Fruit fly (Drosophila melanogaster): ENCODE results near the gene Daxx.

Gene Daxx

dm6 chr2L:6479226-6479906, 1.4 kb upstream of the Daxx start (continued):
- TF ChIP-seq bowl (GFP tag; IDR thresholded peaks at IDR 0.05) (0 out of 2 replicates have a peak, but pooled peaks have one; percentile 23), caup (GFP tag; optimal IDR thresholded peaks at IDR 0.05; ENCODE audit: severe bottlenecking) (peak; percentile 77), tx (GFP tag; optimal IDR thresholded peaks at IDR 0.05) (no peak), CG33557 (GFP tag; optimal IDR thresholded peaks at IDR 0.05) (peak; percentile 33), nmo (GFP tag; optimal IDR thresholded peaks at IDR 0.05) (peak; percentile 1), CG11085 (GFP tag; IDR thresholded peaks at IDR 0.05) (no peak), Atf-2 (GFP tag; optimal IDR thresholded peaks at IDR 0.05) (no peak), CG16815 (GFP tag; optimal IDR thresholded peaks at IDR 0.05) (no peak), chif (GFP tag; optimal IDR thresholded peaks at IDR 0.05) (no peak), CG14965 (GFP tag; optimal IDR thresholded peaks at IDR 0.05; ENCODE audit: borderline replicate concordance) (no peak), slp2 (GFP tag; optimal IDR thresholded peaks at IDR 0.05) (no peak), CG12071 (GFP tag; optimal IDR thresholded peaks at IDR 0.05) (peak; percentile 80), CrebB (tag; optimal IDR thresholded peaks at IDR 0.05) (peak; percentile 82), unpg (GFP tag; optimal IDR thresholded peaks at IDR 0.05) (peak; percentile 18), ssp (GFP tag; IDR thresholded peaks at IDR 0.05) (no peak), CG10543 (GFP tag; optimal IDR thresholded peaks at IDR 0.05) (peak; percentile 83), bsh (GFP tag; optimal IDR thresholded peaks at IDR 0.05) (peak; percentile 11 to 21), CG10321 (GFP tag; IDR thresholded peaks at IDR 0.05) (no peak), so (GFP tag; IDR thresholded peaks at IDR 0.05) (0 out of 3 replicates have a peak, but pooled peaks have one; percentile 20), Bdp1 (GFP tag; optimal IDR thresholded peaks at IDR 0.05) (no peak), CG10209 (GFP tag; optimal IDR thresholded peaks at IDR 0.05) (peak; percentile 36), CG2120 (GFP tag; optimal IDR thresholded peaks at IDR 0.05) (peak; percentile 30), ase (GFP tag; IDR thresholded peaks at IDR 0.05) (no peak), CG2202 (tag; optimal IDR thresholded peaks at IDR 0.05) (no peak), jumu (GFP tag; optimal IDR thresholded peaks at IDR 0.05) (no peak), ewg (GFP tag; optimal IDR thresholded peaks at IDR 0.05) (no peak), zfh2 (GFP tag; optimal IDR thresholded peaks at IDR 0.05) (no peak), CG15269 (tag; optimal IDR thresholded peaks at IDR 0.05) (peak; percentile 32), CG6791 (GFP tag; IDR thresholded peaks at IDR 0.05; ENCODE audit: partially characterized antibody) (no peak), peb (GFP tag; IDR thresholded peaks at IDR 0.05) (no peak), CG5953 (GFP tag; IDR thresholded peaks at IDR 0.05) (no peak), HHEX (GFP tag; optimal IDR thresholded peaks at IDR 0.05) (peak; percentile 65), emc (GFP tag; optimal IDR thresholded peaks at IDR 0.05) (peak; percentile 18), Oaz (GFP tag; IDR thresholded peaks at IDR 0.05) (no peak), HmgZ (tag; optimal IDR thresholded peaks at IDR 0.05) (peak; percentile 77), p53 (GFP tag; optimal IDR thresholded peaks at IDR 0.05) (no peak), BtbVII (GFP tag; optimal IDR thresholded peaks at IDR 0.05) (peak; percentile 74), Dek (tag; optimal IDR thresholded peaks at IDR 0.05) (peak; percentile 8), CG15696 (tag; optimal IDR thresholded peaks at IDR 0.05) (peak; percentile 19), sug (tag; optimal IDR thresholded peaks at IDR 0.05) (peak; percentile 66), Dp (GFP tag; optimal IDR thresholded peaks at IDR 0.05) (no peak), CG6765 (GFP tag; optimal IDR thresholded peaks at IDR 0.05) (peak; percentile 61), slbo (GFP tag; IDR thresholded peaks at IDR 0.05) (peak; percentile 27; the same call in 1 of the 2 replicates), CG8924 (tag; optimal IDR thresholded peaks at IDR 0.05) (peak; percentile 97), CG6683 (GFP tag; optimal IDR thresholded peaks at IDR 0.05) (peak; percentile 14), CG2678 (tag; optimal IDR thresholded peaks at IDR 0.05) (peak; percentile 54), Hr78 (GFP tag; optimal IDR thresholded peaks at IDR 0.05) (peak in 1 of 2 experiments; percentile 4), insv (GFP tag; optimal IDR thresholded peaks at IDR 0.05) (peak in 1 of 2 experiments; percentile 28), kay (GFP tag; optimal IDR thresholded peaks at IDR 0.05) (no peak)

Measured in whole organism, embryonic.